Fruit fly (Drosophila melanogaster): Measurements from ENCODE around the gene CG8833.

DNA sequence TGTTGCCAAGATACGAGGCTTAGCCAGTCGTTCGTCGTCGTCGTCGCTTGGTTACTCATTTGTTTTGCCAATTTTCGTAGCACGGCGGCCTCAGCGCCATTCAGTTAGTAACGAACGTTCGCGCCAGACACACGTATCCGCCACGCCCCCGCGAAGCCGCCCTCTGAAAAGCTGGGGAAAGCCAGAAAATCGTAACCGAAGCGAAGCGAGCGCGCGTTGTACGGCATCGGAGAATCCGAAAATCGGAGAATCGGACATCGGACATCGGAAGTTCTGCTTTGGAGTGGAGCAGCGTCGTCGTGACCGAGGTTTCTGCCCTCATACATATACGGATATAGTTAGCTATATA is 10.3 kb upstream of the CG8833 start, which contains the start of gene CG32137:
- no peak for TF ChIP-seq CG14655 (GFP tag; optimal IDR thresholded peaks at IDR 0.05)
- peak; percentile 44 for TF ChIP-seq EcR (GFP tag; optimal IDR thresholded peaks at IDR 0.05)
- TF ChIP-seq CG32121 (GFP tag; IDR thresholded peaks at IDR 0.05): no peak
- no peak for TF ChIP-seq CG13204 (GFP tag; optimal IDR thresholded peaks at IDR 0.05)
- no peak for TF ChIP-seq CG34367 (tag; optimal IDR thresholded peaks at IDR 0.05)
- no peak for TF ChIP-seq Ets98B (GFP tag; IDR thresholded peaks at IDR 0.05)
- no peak for TF ChIP-seq Snoo (tag; optimal IDR thresholded peaks at IDR 0.05)
- no peak for TF ChIP-seq CG8301 (tag; optimal IDR thresholded peaks at IDR 0.05)
- no peak for TF ChIP-seq CG12605 (GFP tag; IDR thresholded peaks at IDR 0.05)
- TF ChIP-seq Pif1A (GFP tag; optimal IDR thresholded peaks at IDR 0.05): no peak
- TF ChIP-seq rn (GFP tag; IDR thresholded peaks at IDR 0.05): no peak
- TF ChIP-seq CG10348 (GFP tag; IDR thresholded peaks at IDR 0.05): no peak

Measured in whole organism, pupa.